Worm (Caenorhabditis elegans) whole organism, late embryonic: ENCODE measurements around the gene str-214.

ENCODE experiments used
- C38D4.7 ChIP-seq: fragments of 200-800 bp; sonication (Bioruptor generic); optimal IDR thresholded peaks from 2 replicates; lab custom pipeline; 2018; ENCODE audit warnings: mild to moderate bottlenecking, missing genetic modification characterization, moderate library complexity, missing compliant biosample characterization
- ama-1 ChIP-seq: fragments of 150-350 bp; optimal IDR thresholded peaks from 2 replicates; lab custom pipeline; 2014
- che-1 ChIP-seq: sonication (generic microtip); optimal IDR thresholded peaks from 2 replicates; lab custom pipeline; 2016; ENCODE audit warnings: mild to moderate bottlenecking, missing genetic modification characterization, missing compliant biosample characterization
- lin-11 ChIP-seq: fragments of 200-800 bp; sonication (Bioruptor generic); optimal IDR thresholded peaks from 2 replicates; lab custom pipeline; 2018; ENCODE audit warnings: mild to moderate bottlenecking, missing genetic modification characterization, missing compliant biosample characterization
- nfya-1 ChIP-seq: sonication (generic microtip); optimal IDR thresholded peaks from 2 replicates; lab custom pipeline; 2017; ENCODE audit warnings: missing genetic modification characterization, mild to moderate bottlenecking, missing compliant biosample characterization, antibody characterized with exemption, moderate library complexity
- rnt-1 ChIP-seq: sonication (generic microtip); optimal IDR thresholded peaks from 2 replicates; lab custom pipeline; 2016; ENCODE audit warnings: missing genetic modification characterization, missing compliant biosample characterization
- tbx-2 ChIP-seq: sonication (generic microtip); optimal IDR thresholded peaks from 2 replicates; lab custom pipeline; 2016; ENCODE audit warnings: missing genetic modification characterization, missing compliant biosample characterization
- unc-55 ChIP-seq: sonication (generic microtip); optimal IDR thresholded peaks from 2 replicates; lab custom pipeline; 2017; ENCODE audit warnings: missing biosample characterization, missing genetic modification reagents, missing genetic modification characterization
- zip-5 ChIP-seq: sonication (generic microtip); optimal IDR thresholded peaks from 2 replicates; lab custom pipeline; 2016; ENCODE audit warnings: missing genetic modification characterization, missing compliant biosample characterization

DNA sequence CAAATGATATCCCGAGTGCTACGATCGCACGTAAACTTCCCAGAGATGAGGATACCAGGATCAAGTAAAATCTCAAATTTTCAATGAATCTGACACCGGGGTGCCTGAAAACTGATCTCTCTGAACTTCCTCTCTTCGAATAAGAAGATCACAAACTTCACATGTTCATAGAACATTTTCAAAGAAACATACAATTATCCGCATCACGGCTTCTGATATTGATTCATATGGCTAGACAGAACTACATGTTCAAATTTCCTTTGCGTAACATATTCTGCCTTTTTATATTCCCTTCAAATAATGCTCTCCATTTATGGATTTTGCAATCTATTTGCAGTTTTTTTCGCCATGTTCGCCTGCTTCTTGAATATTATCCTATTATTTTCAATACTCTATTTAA is 18.0 kb upstream of the str-214 start, which contains the start of gene srbc-83:
- TF ChIP-seq lin-11 = no peak
- no peak for TF ChIP-seq unc-55 (GFP tag; lab: Kevin White, UChicago)
- TF ChIP-seq ama-1 (lab: Kevin White, UChicago) = no peak
- TF ChIP-seq C38D4.7 = no peak
- no peak for TF ChIP-seq nfya-1 (tag; lab: Kevin White, UChicago)
- TF ChIP-seq tbx-2 (tag; lab: Kevin White, UChicago) = no peak
- TF ChIP-seq che-1 (tag; lab: Kevin White, UChicago) = no peak
- no peak for TF ChIP-seq zip-5 (tag; lab: Kevin White, UChicago)
- no peak for TF ChIP-seq rnt-1 (tag; lab: Kevin White, UChicago)
